Fruit fly (Drosophila melanogaster): ENCODE data around the gene CG9330.

The CG9330 gene

dm6 chr3L:19561745-19562144 is 24.3 kb upstream of the CG9330 start (continued):
- TF ChIP-seq CG10147 (GFP tag; optimal IDR thresholded peaks at IDR 0.05) (peak; percentile 63), Hr51 (GFP tag; optimal IDR thresholded peaks at IDR 0.05) (peak in 1 of 2 experiments; percentile 58), ken (GFP tag; IDR thresholded peaks at IDR 0.05) (no peak), Hey (tag; optimal IDR thresholded peaks at IDR 0.05) (no peak), CG17385 (GFP tag; optimal IDR thresholded peaks at IDR 0.05) (peak; percentile 6), Ada2b (GFP tag; IDR thresholded peaks at IDR 0.05) (0 out of 2 replicates have a peak, but pooled peaks have one; percentile 14), CG3995 (GFP tag; optimal IDR thresholded peaks at IDR 0.05) (peak; percentile 22), Deaf1 (tag; optimal IDR thresholded peaks at IDR 0.05) (no peak), bab2 (GFP tag; optimal IDR thresholded peaks at IDR 0.05) (no peak), CG31365 (tag; optimal IDR thresholded peaks at IDR 0.05) (no peak), CG9932 (GFP tag; IDR thresholded peaks at IDR 0.05) (peak; percentile 40), Ptx1 (GFP tag; IDR thresholded peaks at IDR 0.05) (no peak), Hmr (GFP tag; optimal IDR thresholded peaks at IDR 0.05) (peak; percentile 53), Drgx (GFP tag; IDR thresholded peaks at IDR 0.05) (peak; percentile 83), CG2120 (GFP tag; optimal IDR thresholded peaks at IDR 0.05) (peak; percentile 76), sd (tag; optimal IDR thresholded peaks at IDR 0.05) (no peak), CG4707 (GFP tag; optimal IDR thresholded peaks at IDR 0.05) (no peak), pho (GFP tag; optimal IDR thresholded peaks at IDR 0.05) (peak; percentile 37), CG31441 (GFP tag; IDR thresholded peaks at IDR 0.05) (peak; percentile 62)

dm6 chr3L:19562146-19562700 is 23.8 kb upstream of the CG9330 start:
- TF ChIP-seq D (optimal IDR thresholded peaks at IDR 0.05) (peak; percentile 93), D (GFP tag; optimal IDR thresholded peaks at IDR 0.05) (no peak), CG13894 (tag; optimal IDR thresholded peaks at IDR 0.05) (peak; percentile 47), pros (GFP tag; optimal IDR thresholded peaks at IDR 0.05) (peak; percentile 85), CG34224 (GFP tag; IDR thresholded peaks at IDR 0.05; ENCODE audit: partially characterized antibody) (peak; percentile 18; the same call in 1 of the 3 replicates), CG10431 (GFP tag; optimal IDR thresholded peaks at IDR 0.05) (no peak), Awh (GFP tag; IDR thresholded peaks at IDR 0.05) (no peak), CG6791 (GFP tag; IDR thresholded peaks at IDR 0.05; ENCODE audit: partially characterized antibody) (peak; percentile 45; the same call in 1 of the 3 replicates), zf30C (GFP tag; optimal IDR thresholded peaks at IDR 0.05) (peak; percentile 17), onecut (GFP tag; IDR thresholded peaks at IDR 0.05) (peak; percentile 16; the same call in 1 of the 2 replicates), CG8290 (GFP tag; optimal IDR thresholded peaks at IDR 0.05) (no peak), CG8290 (tag; optimal IDR thresholded peaks at IDR 0.05) (no peak), cg (GFP tag; optimal IDR thresholded peaks at IDR 0.05) (peak; percentile 85), Med (GFP tag) (peak; percentile 84), Jarid2 (GFP tag; optimal IDR thresholded peaks at IDR 0.05) (peak; percentile 31), sna (GFP tag; IDR thresholded peaks at IDR 0.05; ENCODE audit: partially characterized antibody) (peak; percentile 25; the same call in 1 of the 2 replicates), CG2712 (tag; optimal IDR thresholded peaks at IDR 0.05) (peak; percentile 11), ci (GFP tag; IDR thresholded peaks at IDR 0.05) (0 out of 3 replicates have a peak, but pooled peaks have one; percentile 34), oc (tag; optimal IDR thresholded peaks at IDR 0.05) (peak; percentile 40), Trl (optimal IDR thresholded peaks at IDR 0.05) (peak; percentile 16 to 34), Trl (GFP tag; optimal IDR thresholded peaks at IDR 0.05) (no peak), Scr (GFP tag; IDR thresholded peaks at IDR 0.05; ENCODE audit: partially characterized antibody) (0 out of 2 replicates have a peak, but pooled peaks have one; percentile 25), CG16813 (GFP tag; IDR thresholded peaks at IDR 0.05; ENCODE audit: partially characterized antibody) (0 out of 3 replicates have a peak, but pooled peaks have one; percentile 2), kni (GFP tag; optimal IDR thresholded peaks at IDR 0.05) (peak; percentile 96), CG12769 (tag; optimal IDR thresholded peaks at IDR 0.05) (peak; percentile 93), Antp (GFP tag; optimal IDR thresholded peaks at IDR 0.05) (no peak), CG1647 (GFP tag; optimal IDR thresholded peaks at IDR 0.05) (no peak), CG15479 (GFP tag; optimal IDR thresholded peaks at IDR 0.05) (peak; percentile 44), ind (GFP tag; optimal IDR thresholded peaks at IDR 0.05) (no peak), HLHmδ (GFP tag; optimal IDR thresholded peaks at IDR 0.05) (peak; percentile 37)
